Fruit fly (Drosophila melanogaster): ENCODE measurements around the gene CG7556.
A peak's percentile ranks its signal among the peaks of the same experiment; 100 is the strongest.

DNA sequence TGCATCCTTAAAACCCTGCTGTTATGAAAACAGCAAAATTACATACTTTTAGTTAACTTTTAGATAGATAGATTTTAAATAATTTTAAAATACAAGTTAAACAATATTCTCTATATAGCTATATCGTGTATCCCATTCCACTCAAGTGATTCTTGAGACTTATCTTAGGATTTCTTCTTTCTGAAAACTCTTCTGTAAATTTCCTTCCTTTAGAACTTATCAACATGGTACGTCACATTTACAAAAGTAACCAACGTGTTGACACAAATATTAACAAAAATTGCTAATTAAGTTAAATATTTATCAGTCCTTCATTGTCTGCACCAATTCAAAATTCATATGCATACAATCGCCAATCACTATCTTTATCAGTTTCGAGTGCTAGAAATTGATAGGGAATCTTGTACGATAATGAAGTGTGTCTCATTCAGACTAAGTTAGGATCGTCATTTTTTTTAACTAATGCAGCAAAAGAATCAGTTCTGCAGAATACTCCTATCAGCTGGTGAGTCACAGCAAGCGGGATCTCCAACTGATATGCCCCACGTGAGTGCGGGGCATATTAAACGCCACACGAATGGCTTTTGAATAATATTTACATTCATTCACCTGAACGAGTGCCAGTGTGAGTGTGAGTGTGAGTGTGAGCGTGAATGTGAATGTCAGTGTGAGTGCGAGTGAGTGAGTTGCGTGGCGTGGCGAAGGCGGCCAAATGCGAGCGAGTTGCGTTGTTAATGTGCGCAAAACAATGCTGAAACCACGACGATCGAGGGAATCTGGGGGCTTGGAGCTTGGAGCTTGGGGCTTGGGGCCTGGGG lies 11.8 kb downstream of the CG7556 start:
- peak; percentile 91 for TF ChIP-seq kay (GFP tag; ENCODE audit: borderline replicate concordance)
- no peak for TF ChIP-seq ovo (GFP tag; optimal IDR thresholded peaks at IDR 0.05)
- peak; percentile 73 for TF ChIP-seq Mnt (GFP tag; optimal IDR thresholded peaks at IDR 0.05)
- TF ChIP-seq pad (GFP tag; optimal IDR thresholded peaks at IDR 0.05), result no peak
- no peak for TF ChIP-seq CG11617 (GFP tag; optimal IDR thresholded peaks at IDR 0.05)
- TF ChIP-seq CG12768 (GFP tag; optimal IDR thresholded peaks at IDR 0.05), result no peak
- TF ChIP-seq CG14711 (tag; optimal IDR thresholded peaks at IDR 0.05), result no peak
- no peak for TF ChIP-seq bab1 (GFP tag; optimal IDR thresholded peaks at IDR 0.05)
- TF ChIP-seq CG5204 (GFP tag; optimal IDR thresholded peaks at IDR 0.05), result no peak
- peak; percentile 83 for TF ChIP-seq cic (GFP tag; optimal IDR thresholded peaks at IDR 0.05)
- no peak for TF ChIP-seq Clk (GFP tag; optimal IDR thresholded peaks at IDR 0.05)

Measured in whole organism, adult.